Worm (Caenorhabditis elegans) whole organism, young adult: ENCODE data around the gene srd-36.
"Not testable (repeated sequence)": the region's sequence is repeated elsewhere in the genome, so short reads cannot be mapped to it uniquely, and the experiment has no call there.

Source experiments
- ama-1 ChIP-seq, 3 experiments: fragments of 150-350 bp in 1 of 3; sonication (generic microtip) in 2 of 3; optimal IDR thresholded peaks; 2 replicates each; lab custom pipeline; 2014 to 2018; ENCODE audit warnings: missing biosample characterization in 2 of 3, missing genetic modification characterization in 2 of 3, missing genetic modification reagents in 2 of 3
- lin-26 ChIP-seq: fragments of 200-800 bp; sonication (Bioruptor generic); IDR thresholded peaks from 2 replicates; pipeline ENCODE4 v1.3.6; 2022; ENCODE audit warnings: missing genetic modification reagents, missing genetic modification characterization, missing compliant biosample characterization
- lsy-27 ChIP-seq: sonication (generic microtip); optimal IDR thresholded peaks from 2 replicates; lab custom pipeline; 2017; ENCODE audit warnings: missing genetic modification characterization, mild to moderate bottlenecking, missing compliant biosample characterization, antibody characterized with exemption, missing genotype, borderline replicate concordance; ENCODE audit not compliant: insufficient read depth
- snpc-4 ChIP-seq, 5 experiments: fragments of 150-350 bp in 1 of 5; sonication (generic microtip) in 4 of 5; optimal IDR thresholded peaks; 2 replicates each; lab custom pipeline; 2014 to 2018; ENCODE audit warnings: missing genetic modification characterization in 5 of 5, missing biosample characterization in 3 of 5, antibody characterized with exemption in 2 of 5, mild to moderate bottlenecking in 2 of 5, missing compliant biosample characterization in 2 of 5, missing genotype in 2 of 5, moderate library complexity in 2 of 5, missing genetic modification reagents in 1 of 5
- zim-3 ChIP-seq: sonication (generic microtip); optimal IDR thresholded peaks from 2 replicates; lab custom pipeline; 2017; ENCODE audit warnings: mild to moderate bottlenecking, missing genetic modification characterization, moderate library complexity, missing compliant biosample characterization

DNA sequence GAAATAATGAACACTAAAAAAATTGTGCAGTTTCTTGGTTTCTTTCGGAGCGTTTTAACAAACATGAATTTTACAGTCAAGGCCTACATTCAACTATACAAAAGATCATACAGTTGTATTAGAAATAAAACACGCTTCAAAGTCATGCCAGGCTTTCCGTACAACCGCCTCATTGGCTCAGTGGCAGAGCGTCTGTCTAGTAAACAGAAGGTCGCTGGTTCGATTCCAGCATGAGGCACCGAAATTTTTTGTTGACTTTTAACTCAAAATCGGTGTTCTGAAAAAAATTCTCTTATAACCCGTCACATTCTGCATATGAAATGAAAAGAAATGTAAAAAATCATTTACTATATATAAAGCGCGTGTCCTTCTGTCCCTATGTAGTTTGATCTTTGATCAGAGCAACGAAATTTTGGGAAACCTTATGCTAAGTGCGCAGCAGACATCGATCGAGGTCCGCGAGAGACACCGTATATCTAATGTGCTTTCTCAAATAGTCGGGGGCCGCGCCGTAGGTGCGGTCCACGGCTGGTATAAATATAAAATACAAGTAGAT lies 33.5 kb downstream of the srd-36 start:
- TF ChIP-seq zim-3; ama-1 (optimal IDR thresholded peaks at IDR 0.05; lab: Kevin White, UChicago); ama-1 (GFP tag; optimal IDR thresholded peaks at IDR 0.05; lab: Kevin White, UChicago); lsy-27; lin-26: not testable (repeated sequence)
- TF ChIP-seq snpc-4 (GFP tag; optimal IDR thresholded peaks at IDR 0.05; lab: Kevin White, UChicago) (peak; percentile 68), snpc-4 (tag; optimal IDR thresholded peaks at IDR 0.05; lab: Kevin White, UChicago) (peak in 3 of 4 experiments; percentile 63 to 91 (median 86))
